Fruit fly (Drosophila melanogaster) whole organism, embryonic: ENCODE data around the gene eIF3h.

Experiments used
- Awh ChIP-seq: fragments of 200-800 bp; sonication (Bioruptor generic); IDR thresholded peaks from 2 replicates; pipeline ENCODE4, ENCODE4 v1.3.6; 2022; ENCODE audit warnings: missing biosample characterization, missing genetic modification characterization
- CG1024 ChIP-seq: fragments of 200-800 bp; sonication (Bioruptor generic); IDR thresholded peaks from 2 replicates; pipeline ENCODE4 v1.3.6; 2022; ENCODE audit warnings: missing biosample characterization, missing genetic modification characterization
- CG10274 ChIP-seq: fragments of 200-800 bp; sonication (Bioruptor generic); optimal IDR thresholded peaks from 3 replicates; lab custom pipeline; 2017; ENCODE audit warnings: missing biosample characterization, mild to moderate bottlenecking, missing genetic modification characterization
- CG14860 ChIP-seq: fragments of 200-800 bp; sonication (Bioruptor generic); IDR thresholded peaks from 3 replicates; pipeline ENCODE4 v1.3.6; 2022; ENCODE audit warnings: missing biosample characterization, missing genetic modification characterization; ENCODE audit not compliant: partially characterized antibody
- CG15269 ChIP-seq: fragments of 200-800 bp; sonication (Bioruptor generic); optimal IDR thresholded peaks from 2 replicates; lab custom pipeline; 2018; ENCODE audit warnings: missing biosample characterization, mild to moderate bottlenecking, missing genetic modification characterization, moderate library complexity
- CG1529 ChIP-seq: fragments of 200-800 bp; sonication (Bioruptor generic); optimal IDR thresholded peaks from 3 replicates; lab custom pipeline; 2018; ENCODE audit warnings: missing biosample characterization, missing genetic modification characterization
- CG17186 ChIP-seq: fragments of 200-800 bp; sonication (Bioruptor generic); optimal IDR thresholded peaks from 3 replicates; lab custom pipeline; 2017; ENCODE audit warnings: missing biosample characterization, missing genetic modification reagents, missing genetic modification characterization
- CG33557 ChIP-seq: fragments of 200-800 bp; sonication (Bioruptor generic); optimal IDR thresholded peaks from 2 replicates; lab custom pipeline; 2019; ENCODE audit warnings: missing biosample characterization, mild to moderate bottlenecking, missing genetic modification characterization, moderate library complexity
- CG34422 ChIP-seq: fragments of 200-800 bp; sonication (Bioruptor generic); IDR thresholded peaks from 3 replicates; pipeline ENCODE4 v1.3.6; 2022; ENCODE audit warnings: missing biosample characterization, missing genetic modification characterization
- CG4328 ChIP-seq: fragments of 200-800 bp; sonication (Bioruptor generic); optimal IDR thresholded peaks from 3 replicates; lab custom pipeline; 2017; ENCODE audit warnings: missing biosample characterization, missing genetic modification reagents, missing genetic modification characterization
- CG4424 ChIP-seq: fragments of 200-800 bp; sonication (Bioruptor generic); optimal IDR thresholded peaks from 3 replicates; lab custom pipeline; 2016; ENCODE audit warnings: missing biosample characterization, missing genetic modification characterization
- CG5180 ChIP-seq: fragments of 200-800 bp; sonication (Bioruptor generic); optimal IDR thresholded peaks from 3 replicates; lab custom pipeline; 2017; ENCODE audit warnings: missing biosample characterization, missing genetic modification characterization, mild to moderate bottlenecking, moderate library complexity, missing genetic modification reagents
- CG6854 ChIP-seq: fragments of 200-800 bp; sonication (Bioruptor generic); optimal IDR thresholded peaks from 3 replicates; lab custom pipeline; 2017; ENCODE audit warnings: missing biosample characterization, mild to moderate bottlenecking, missing genetic modification characterization
- CG9215 ChIP-seq: fragments of 200-800 bp; sonication (Bioruptor generic); IDR thresholded peaks from 2 replicates; pipeline ENCODE4 v1.3.6; 2022; ENCODE audit warnings: missing biosample characterization, missing genetic modification characterization
- D ChIP-seq, 2 experiments: fragments of 200-800 bp in 1 of 2; fragments of >200 bp in 1 of 2; sonication (Bioruptor generic) in 1 of 2; optimal IDR thresholded peaks; 2 replicates in 1 of 2; 3 replicates in 1 of 2; lab custom pipeline; 2017; ENCODE audit warnings: mild to moderate bottlenecking in 1 of 2, missing biosample characterization in 1 of 2, missing genetic modification characterization in 1 of 2, missing genetic modification reagents in 1 of 2
- Dbx ChIP-seq: fragments of 200-800 bp; sonication (Bioruptor generic); IDR thresholded peaks from 3 replicates; pipeline ENCODE4 v1.3.6; 2022; ENCODE audit warnings: missing biosample characterization, missing genetic modification characterization
- Dll ChIP-seq: fragments of 200-800 bp; sonication (Bioruptor generic); IDR thresholded peaks from 4 replicates; pipeline ENCODE4 v1.3.6; 2022; ENCODE audit warnings: missing biosample characterization, missing genetic modification characterization; ENCODE audit not compliant: partially characterized antibody
- Drgx ChIP-seq: fragments of 200-800 bp; sonication (Bioruptor generic); IDR thresholded peaks from 2 replicates; pipeline ENCODE4 v1.3.6; 2022; ENCODE audit warnings: missing biosample characterization, missing genetic modification characterization
- HmgD ChIP-seq: fragments of 200-800 bp; sonication (Bioruptor generic); optimal IDR thresholded peaks from 3 replicates; lab custom pipeline; 2016; ENCODE audit warnings: missing biosample characterization, missing genetic modification characterization
- Hr39 ChIP-seq: fragments of >200 bp; optimal IDR thresholded peaks from 2 replicates; lab custom pipeline; 2017
- Hr78 ChIP-seq, 2 experiments: fragments of 200-800 bp in 1 of 2; fragments of >200 bp in 1 of 2; sonication (Bioruptor generic) in 1 of 2; optimal IDR thresholded peaks; 2 replicates each; lab custom pipeline; 2017 to 2019; ENCODE audit warnings: missing biosample characterization in 2 of 2, missing genetic modification characterization in 2 of 2, mild to moderate bottlenecking in 1 of 2, moderate library complexity in 1 of 2
- Mad ChIP-seq: fragments of 200-800 bp; sonication (Bioruptor generic); optimal IDR thresholded peaks from 2 replicates; lab custom pipeline; 2016; ENCODE audit warnings: missing biosample characterization, missing genetic modification characterization
- Mrtf ChIP-seq: fragments of 200-800 bp; sonication (Bioruptor generic); IDR thresholded peaks from 3 replicates; pipeline ENCODE4 v1.3.6; 2022; ENCODE audit warnings: missing biosample characterization, missing genetic modification characterization
- NFAT ChIP-seq: fragments of 200-800 bp; sonication (Bioruptor generic); IDR thresholded peaks from 2 replicates; pipeline ENCODE4 v1.3.6; 2022; ENCODE audit warnings: missing biosample characterization, missing genetic modification characterization
- Nf-YB ChIP-seq: fragments of 200-800 bp; sonication (Bioruptor generic); optimal IDR thresholded peaks from 3 replicates; lab custom pipeline; 2019; ENCODE audit warnings: missing biosample characterization, mild to moderate bottlenecking, missing genetic modification characterization, moderate library complexity
- PHDP ChIP-seq: fragments of 200-800 bp; sonication (Bioruptor generic); optimal IDR thresholded peaks from 3 replicates; lab custom pipeline; 2018; ENCODE audit warnings: missing biosample characterization, mild to moderate bottlenecking, missing genetic modification characterization, moderate library complexity
- Ravus ChIP-seq: fragments of 200-800 bp; sonication (Bioruptor generic); IDR thresholded peaks from 2 replicates; pipeline ENCODE4 v1.3.6; 2022; ENCODE audit warnings: missing biosample characterization, missing genetic modification characterization
- Six4 ChIP-seq: fragments of 200-800 bp; sonication (Bioruptor generic); optimal IDR thresholded peaks from 2 replicates; lab custom pipeline; 2016; ENCODE audit warnings: missing biosample characterization, missing genetic modification characterization
- ab ChIP-seq: fragments of 200-800 bp; sonication (Bioruptor generic); optimal IDR thresholded peaks from 2 replicates; lab custom pipeline; 2016; ENCODE audit warnings: missing biosample characterization, missing genetic modification characterization
- ac ChIP-seq: fragments of 200-800 bp; sonication (Bioruptor generic); optimal IDR thresholded peaks from 3 replicates; lab custom pipeline; 2017; ENCODE audit warnings: missing biosample characterization, mild to moderate bottlenecking, missing genetic modification characterization
- chif ChIP-seq, 2 experiments: fragments of 200-800 bp; sonication (Bioruptor generic); optimal IDR thresholded peaks; 3 replicates each; lab custom pipeline; 2016; ENCODE audit warnings: missing biosample characterization in 2 of 2, missing genetic modification characterization in 2 of 2
- croc ChIP-seq: fragments of 200-800 bp; sonication (Bioruptor generic); conservative IDR thresholded peaks from 3 replicates; pipeline ENCODE4 v1.3.6; 2022; ENCODE audit warnings: missing biosample characterization, missing genetic modification characterization
- crol ChIP-seq: fragments of 200-800 bp; sonication (Bioruptor generic); IDR thresholded peaks from 2 replicates; pipeline ENCODE4 v1.3.6; 2022; ENCODE audit warnings: missing biosample characterization, missing genetic modification characterization
- gem ChIP-seq: fragments of 200-800 bp; sonication (Bioruptor generic); optimal IDR thresholded peaks from 2 replicates; lab custom pipeline; 2019; ENCODE audit warnings: missing biosample characterization, mild to moderate bottlenecking, missing genetic modification characterization, moderate library complexity
- lola ChIP-seq, 3 experiments: fragments of >200 bp in 2 of 3; fragments of 200-800 bp in 1 of 3; sonication (Bioruptor generic) in 1 of 3; optimal IDR thresholded peaks; 2 replicates each; lab custom pipeline; 2017 to 2019; ENCODE audit warnings: missing biosample characterization in 3 of 3, missing genetic modification characterization in 3 of 3, mild to moderate bottlenecking in 1 of 3, moderate library complexity in 1 of 3
- mam ChIP-seq: fragments of 200-800 bp; sonication (Bioruptor generic); optimal IDR thresholded peaks from 3 replicates; lab custom pipeline; 2016; ENCODE audit warnings: missing biosample characterization, missing genetic modification characterization
- mirr ChIP-seq: fragments of 200-800 bp; sonication (Bioruptor generic); optimal IDR thresholded peaks from 3 replicates; lab custom pipeline; 2018; ENCODE audit warnings: missing biosample characterization, mild to moderate bottlenecking, missing genetic modification characterization
- oc ChIP-seq: fragments of 200-800 bp; sonication (Bioruptor generic); optimal IDR thresholded peaks from 2 replicates; lab custom pipeline; 2018; ENCODE audit warnings: missing biosample characterization, mild to moderate bottlenecking, missing genetic modification characterization, moderate library complexity
- odd ChIP-seq: fragments of 200-800 bp; sonication (Bioruptor generic); optimal IDR thresholded peaks from 2 replicates; lab custom pipeline; 2017; ENCODE audit warnings: missing biosample characterization, mild to moderate bottlenecking, missing genetic modification characterization
- peb ChIP-seq: fragments of 200-800 bp; sonication (Bioruptor generic); IDR thresholded peaks from 2 replicates; pipeline ENCODE4 v1.3.6; 2022; ENCODE audit warnings: missing biosample characterization, missing genetic modification characterization
- psq ChIP-seq: fragments of 200-800 bp; sonication (Bioruptor generic); optimal IDR thresholded peaks from 2 replicates; lab custom pipeline; 2017; ENCODE audit warnings: missing biosample characterization, missing genetic modification characterization
- pum ChIP-seq: fragments of 200-800 bp; sonication (Bioruptor generic); optimal IDR thresholded peaks from 2 replicates; lab custom pipeline; 2016; ENCODE audit warnings: missing biosample characterization, missing genetic modification characterization
- row ChIP-seq: fragments of 200-800 bp; sonication (Bioruptor generic); IDR thresholded peaks from 3 replicates; pipeline ENCODE4 v1.3.6; 2022; ENCODE audit warnings: missing biosample characterization, missing genetic modification characterization
- sc ChIP-seq, 3 experiments: fragments of >200 bp in 2 of 3; fragments of 200-800 bp in 1 of 3; sonication (Bioruptor generic) in 1 of 3; optimal IDR thresholded peaks; 2 replicates in 2 of 3; 3 replicates in 1 of 3; lab custom pipeline; 2017; ENCODE audit warnings: mild to moderate bottlenecking in 1 of 3, missing biosample characterization in 1 of 3, missing genetic modification characterization in 1 of 3, missing genetic modification reagents in 1 of 3
- slou ChIP-seq: fragments of 200-800 bp; sonication (Bioruptor generic); optimal IDR thresholded peaks from 3 replicates; lab custom pipeline; 2016; ENCODE audit warnings: missing biosample characterization, missing genetic modification characterization
- sug ChIP-seq: fragments of 200-800 bp; optimal IDR thresholded peaks from 2 replicates; lab custom pipeline; 2019; ENCODE audit warnings: missing biosample characterization, mild to moderate bottlenecking, missing genetic modification characterization, moderate library complexity
- trh ChIP-seq: fragments of 200-800 bp; sonication (Bioruptor generic); optimal IDR thresholded peaks from 2 replicates; lab custom pipeline; 2016; ENCODE audit warnings: missing biosample characterization, missing genetic modification characterization
- usp ChIP-seq: fragments of >200 bp; optimal IDR thresholded peaks from 2 replicates; lab custom pipeline; 2017; ENCODE audit warnings: missing biosample characterization, missing genetic modification characterization

Gene eIF3h

dm6 chr2L:5052367-5052914 is 453 bp downstream of the eIF3h start, which contains the start of gene senju:
Gene senju, plus strand, starts transcription at chr2L:5052843.
- TF ChIP-seq lola (GFP tag; optimal IDR thresholded peaks at IDR 0.05; lab: Kevin White, UChicago) (peak in 1 of 3 experiments; percentile 57), CG14860 (GFP tag; lab: Robert Waterston, UW) (peak; percentile 47; the same call in 1 of the 3 replicates), usp (GFP tag; lab: Kevin White, UChicago) (no peak), CG4424 (peak; percentile 90), Dll (peak; percentile 57; the same call in 2 of the 4 replicates), mirr (GFP tag; lab: Kevin White, UChicago) (peak; percentile 84), PHDP (tag; lab: Kevin White, UChicago) (peak; percentile 87), odd (peak; percentile 79), CG5180 (peak; percentile 62), Mad (GFP tag; lab: Kevin White, UChicago) (peak; percentile 83), Dbx (GFP tag; lab: Robert Waterston, UW) (peak; percentile 86), mam (peak; percentile 86), trh (GFP tag; lab: Kevin White, UChicago) (peak; percentile 21), Mrtf (peak; percentile 80), sug (tag; lab: Kevin White, UChicago) (peak; percentile 85), oc (tag; lab: Kevin White, UChicago) (peak; percentile 39), Ravus (GFP tag; lab: Robert Waterston, UW) (no peak; the same call in 1 of the 2 replicates), CG4328 (GFP tag; lab: Kevin White, UChicago) (peak; percentile 83), psq (GFP tag; lab: Kevin White, UChicago) (peak; percentile 58), ab (GFP tag; lab: Kevin White, UChicago) (peak; percentile 61), gem (tag; lab: Kevin White, UChicago) (peak; percentile 91), croc (peak; percentile 27; the same call in 1 of the 3 replicates), Drgx (GFP tag; lab: Robert Waterston, UW) (peak; percentile 81), CG6854 (GFP tag; lab: Kevin White, UChicago) (peak; percentile 75), chif (GFP tag; optimal IDR thresholded peaks at IDR 0.05; lab: Kevin White, UChicago) (peak; percentile 82 to 84), ac (GFP tag; lab: Kevin White, UChicago) (peak; percentile 15), CG10274 (GFP tag; lab: Kevin White, UChicago) (peak; percentile 21), NFAT (GFP tag; lab: Robert Waterston, UW) (peak; percentile 79), CG1529 (GFP tag; lab: Kevin White, UChicago) (peak; percentile 72), peb (GFP tag; lab: Robert Waterston, UW) (no peak; the same call in 1 of the 2 replicates), pum (GFP tag; lab: Kevin White, UChicago) (peak; percentile 83), crol (GFP tag; lab: Robert Waterston, UW) (peak; percentile 28; the same call in 1 of the 2 replicates), row (GFP tag; lab: Robert Waterston, UW) (peak; percentile 73), D (optimal IDR thresholded peaks at IDR 0.05; lab: Kevin White, UChicago) (peak; percentile 67), D (GFP tag; optimal IDR thresholded peaks at IDR 0.05; lab: Kevin White, UChicago) (peak; percentile 55), CG1024 (GFP tag; lab: Robert Waterston, UW) (peak; percentile 68), HmgD (GFP tag; lab: Kevin White, UChicago) (peak; percentile 87), sc (optimal IDR thresholded peaks at IDR 0.05; lab: Kevin White, UChicago) (no peak), sc (GFP tag; optimal IDR thresholded peaks at IDR 0.05; lab: Kevin White, UChicago) (peak; percentile 62), CG33557 (GFP tag; lab: Kevin White, UChicago) (peak; percentile 72), slou (GFP tag; lab: Kevin White, UChicago) (peak; percentile 52), Awh (GFP tag; lab: Robert Waterston, UW) (peak; percentile 83), CG34422 (GFP tag; lab: Robert Waterston, UW) (peak; percentile 94), CG17186 (peak; percentile 83), CG15269 (tag; lab: Kevin White, UChicago) (peak; percentile 83), Six4 (GFP tag; lab: Kevin White, UChicago) (peak; percentile 84), Hr39 (lab: Kevin White, UChicago) (peak; percentile 62), CG9215 (GFP tag; lab: Robert Waterston, UW) (peak; percentile 62), Nf-YB (GFP tag; lab: Kevin White, UChicago) (peak; percentile 58), Hr78 (GFP tag; optimal IDR thresholded peaks at IDR 0.05; lab: Kevin White, UChicago) (peak in 1 of 2 experiments; percentile 59)
